Worm (Caenorhabditis elegans) whole organism, L3 larva: ENCODE data around the gene srw-60.

ENCODE experiments used
- aly-2 ChIP-seq: fragments of 150-350 bp; optimal IDR thresholded peaks from 2 replicates; lab custom pipeline; 2014; ENCODE audit warnings: missing biosample characterization, missing genetic modification characterization
- egl-27 ChIP-seq: sonication (generic microtip); optimal IDR thresholded peaks from 4 replicates; lab custom pipeline; 2017; ENCODE audit warnings: missing biosample characterization, missing genetic modification reagents, missing genetic modification characterization
- elt-2 ChIP-seq: sonication (generic microtip); optimal IDR thresholded peaks from 2 replicates; lab custom pipeline; 2016; ENCODE audit warnings: missing genetic modification reagents, mild to moderate bottlenecking, missing genetic modification characterization, missing compliant biosample characterization
- fkh-10 ChIP-seq: sonication (generic microtip); optimal IDR thresholded peaks from 2 replicates; lab custom pipeline; 2017; ENCODE audit warnings: missing biosample characterization, missing genetic modification reagents, missing genetic modification characterization
- lin-39 ChIP-seq: fragments of 150-350 bp; optimal IDR thresholded peaks from 2 replicates; lab custom pipeline; 2018; ENCODE audit warnings: missing biosample characterization, missing genetic modification reagents, missing genetic modification characterization
- nhr-25 ChIP-seq: sonication (generic microtip); optimal IDR thresholded peaks from 2 replicates; lab custom pipeline; 2017; ENCODE audit warnings: missing biosample characterization, missing genetic modification characterization
- sea-2 ChIP-seq: fragments of 150-350 bp; sonication (generic microtip); optimal IDR thresholded peaks from 4 replicates; lab custom pipeline; 2014; ENCODE audit warnings: missing biosample characterization, missing genetic modification reagents, missing genetic modification characterization
- skn-1 ChIP-seq: fragments of 150-350 bp; optimal IDR thresholded peaks from 2 replicates; lab custom pipeline; 2014; ENCODE audit warnings: missing biosample characterization, missing genetic modification characterization
- snpc-4 ChIP-seq: fragments of 150-350 bp; optimal IDR thresholded peaks from 2 replicates; lab custom pipeline; 2014; ENCODE audit warnings: missing biosample characterization, missing genetic modification characterization

DNA sequence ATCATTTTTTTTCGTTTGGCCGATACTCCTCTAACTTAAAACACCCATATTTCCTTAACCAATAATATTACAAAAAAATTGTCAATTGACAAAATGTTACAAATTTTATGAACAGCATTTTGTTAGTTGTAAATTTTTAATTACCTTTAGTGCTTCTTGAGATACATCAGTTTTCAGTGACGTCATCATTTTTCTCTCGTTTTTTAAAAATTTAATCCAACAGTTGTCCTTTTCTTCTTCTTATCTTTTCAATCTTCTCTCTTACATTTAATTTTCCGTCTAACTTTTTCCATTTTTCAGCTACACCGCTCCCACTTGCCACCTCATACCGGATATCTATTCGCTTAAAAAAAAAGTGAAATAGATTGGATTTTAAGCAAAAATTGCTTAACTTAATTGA is 38.3 kb downstream of the srw-60 start, which contains the start of gene lido-8:
- TF ChIP-seq aly-2 (no peak), skn-1 (tag; lab: Kevin White, UChicago) (no peak), sea-2 (GFP tag; lab: Kevin White, UChicago) (no peak), snpc-4 (tag; lab: Kevin White, UChicago) (no peak), fkh-10 (GFP tag; lab: Kevin White, UChicago) (no peak), nhr-25 (tag; lab: Kevin White, UChicago) (no peak), egl-27 (tag; lab: Kevin White, UChicago) (no peak), lin-39 (no peak), elt-2 (tag; lab: Kevin White, UChicago) (no peak)
